Worm (Caenorhabditis elegans) whole organism, early embryonic: Measurements from ENCODE around the gene twk-25.

Source experiments
- B0310.2 ChIP-seq: sonication (generic microtip); optimal IDR thresholded peaks from 2 replicates; lab custom pipeline; 2016; ENCODE audit warnings: mild to moderate bottlenecking, missing genetic modification characterization, missing compliant biosample characterization
- F13C5.2 ChIP-seq: sonication (generic microtip); optimal IDR thresholded peaks from 2 replicates; lab custom pipeline; 2017; ENCODE audit warnings: mild to moderate bottlenecking, missing genetic modification characterization, inconsistent platforms, missing compliant biosample characterization
- aly-1 ChIP-seq: sonication (generic microtip); optimal IDR thresholded peaks from 2 replicates; lab custom pipeline; 2016; ENCODE audit warnings: missing genetic modification characterization, missing compliant biosample characterization
- ama-1 ChIP-seq: fragments of 150-350 bp; optimal IDR thresholded peaks from 2 replicates; lab custom pipeline; 2014
- ceh-13 ChIP-seq: fragments of 200-800 bp; sonication (Bioruptor generic); optimal IDR thresholded peaks from 2 replicates; lab custom pipeline; 2018; ENCODE audit warnings: mild to moderate bottlenecking, missing genetic modification characterization, missing compliant biosample characterization
- ceh-36 ChIP-seq: sonication (generic microtip); optimal IDR thresholded peaks from 2 replicates; lab custom pipeline; 2016; ENCODE audit warnings: missing genetic modification characterization, inconsistent platforms, missing compliant biosample characterization
- ets-7 ChIP-seq: sonication (generic microtip); optimal IDR thresholded peaks from 2 replicates; lab custom pipeline; 2016; ENCODE audit warnings: missing genotype, missing genetic modification characterization, missing compliant biosample characterization
- flt-1 ChIP-seq: fragments of 200-800 bp; sonication (Bioruptor generic); IDR thresholded peaks from 2 replicates; pipeline ENCODE4 v1.3.6; 2022; ENCODE audit warnings: missing genetic modification characterization, missing compliant biosample characterization
- hmbx-1 ChIP-seq: sonication (generic microtip); optimal IDR thresholded peaks from 2 replicates; lab custom pipeline; 2016; ENCODE audit warnings: mild to moderate bottlenecking, missing genetic modification characterization, missing compliant biosample characterization
- hmg-4 ChIP-seq: fragments of 200-800 bp; sonication (Bioruptor generic); optimal IDR thresholded peaks from 2 replicates; lab custom pipeline; 2018; ENCODE audit warnings: mild to moderate bottlenecking, missing genetic modification characterization, missing compliant biosample characterization
- hnd-1 ChIP-seq: sonication (generic microtip); optimal IDR thresholded peaks from 2 replicates; lab custom pipeline; 2016; ENCODE audit warnings: missing genetic modification characterization, missing compliant biosample characterization
- pes-1 ChIP-seq: fragments of 200-800 bp; sonication (Bioruptor generic); IDR thresholded peaks from 2 replicates; pipeline ENCODE4 v1.3.6; 2022; ENCODE audit warnings: missing genetic modification reagents, missing genetic modification characterization, missing compliant biosample characterization
- scrt-1 ChIP-seq: fragments of 200-800 bp; sonication (Bioruptor generic); IDR thresholded peaks from 2 replicates; pipeline ENCODE4 v1.3.6; 2022; ENCODE audit warnings: missing genetic modification characterization, missing compliant biosample characterization
- sea-1 ChIP-seq: fragments of 200-800 bp; sonication (Bioruptor generic); conservative IDR thresholded peaks from 2 replicates; pipeline ENCODE4 v1.3.6; 2022; ENCODE audit warnings: missing genetic modification characterization, missing compliant biosample characterization
- tbx-11 ChIP-seq: fragments of 200-800 bp; sonication (Bioruptor generic); IDR thresholded peaks from 2 replicates; pipeline ENCODE4 v1.3.6; 2022; ENCODE audit warnings: missing genetic modification characterization, missing compliant biosample characterization
- tbx-37 ChIP-seq: fragments of 200-800 bp; sonication (Bioruptor generic); conservative IDR thresholded peaks from 2 replicates; pipeline ENCODE4 v1.3.6; 2022; ENCODE audit warnings: missing genetic modification reagents, missing genetic modification characterization, missing compliant biosample characterization
- tra-4 ChIP-seq: sonication (generic microtip); optimal IDR thresholded peaks from 2 replicates; lab custom pipeline; 2017; ENCODE audit warnings: missing genetic modification characterization, missing compliant biosample characterization

twk-25 gene

DNA sequence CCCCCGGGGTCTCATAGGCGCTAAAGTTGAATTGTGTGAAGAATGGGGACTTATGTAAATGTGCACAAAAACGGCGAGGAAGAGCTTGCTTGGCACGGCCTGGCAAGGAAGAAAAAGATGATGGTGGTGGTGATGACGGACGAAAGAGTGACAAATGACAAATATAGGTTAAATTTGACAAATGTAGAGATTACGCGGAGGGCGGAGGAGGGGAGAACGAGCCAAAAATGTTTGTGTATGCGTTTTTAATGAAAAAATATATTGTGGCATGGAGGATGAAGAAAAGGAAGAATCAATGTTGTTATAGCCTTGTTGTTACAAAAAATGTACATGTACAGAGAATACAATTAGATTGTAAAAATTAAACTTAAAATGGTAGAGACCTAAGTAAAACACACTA lies 17.7 kb upstream of the twk-25 start:
- no peak for TF ChIP-seq F13C5.2 (tag; lab: Kevin White, UChicago)
- no peak for TF ChIP-seq scrt-1 (GFP tag; lab: Robert Waterston, UW)
- TF ChIP-seq hmg-4 (GFP tag; lab: Kevin White, UChicago): no peak
- TF ChIP-seq hnd-1 (tag; lab: Kevin White, UChicago): no peak
- TF ChIP-seq ama-1: no peak
- TF ChIP-seq aly-1 (tag; lab: Kevin White, UChicago): no peak
- no peak for TF ChIP-seq pes-1
- TF ChIP-seq flt-1 (GFP tag; lab: Robert Waterston, UW): no peak
- TF ChIP-seq hmbx-1 (tag; lab: Kevin White, UChicago): no peak
- TF ChIP-seq ceh-36 (tag; lab: Kevin White, UChicago): no peak
- no peak for TF ChIP-seq ceh-13 (GFP tag; lab: Kevin White, UChicago)
- TF ChIP-seq ets-7 (tag; lab: Kevin White, UChicago): no peak
- no peak for TF ChIP-seq tbx-37 (GFP tag; lab: Robert Waterston, UW)
- TF ChIP-seq sea-1: no peak
- no peak for TF ChIP-seq B0310.2 (tag; lab: Kevin White, UChicago)
- TF ChIP-seq tra-4 (tag; lab: Kevin White, UChicago): no peak
- TF ChIP-seq tbx-11 (GFP tag; lab: Robert Waterston, UW): no peak

DNA sequence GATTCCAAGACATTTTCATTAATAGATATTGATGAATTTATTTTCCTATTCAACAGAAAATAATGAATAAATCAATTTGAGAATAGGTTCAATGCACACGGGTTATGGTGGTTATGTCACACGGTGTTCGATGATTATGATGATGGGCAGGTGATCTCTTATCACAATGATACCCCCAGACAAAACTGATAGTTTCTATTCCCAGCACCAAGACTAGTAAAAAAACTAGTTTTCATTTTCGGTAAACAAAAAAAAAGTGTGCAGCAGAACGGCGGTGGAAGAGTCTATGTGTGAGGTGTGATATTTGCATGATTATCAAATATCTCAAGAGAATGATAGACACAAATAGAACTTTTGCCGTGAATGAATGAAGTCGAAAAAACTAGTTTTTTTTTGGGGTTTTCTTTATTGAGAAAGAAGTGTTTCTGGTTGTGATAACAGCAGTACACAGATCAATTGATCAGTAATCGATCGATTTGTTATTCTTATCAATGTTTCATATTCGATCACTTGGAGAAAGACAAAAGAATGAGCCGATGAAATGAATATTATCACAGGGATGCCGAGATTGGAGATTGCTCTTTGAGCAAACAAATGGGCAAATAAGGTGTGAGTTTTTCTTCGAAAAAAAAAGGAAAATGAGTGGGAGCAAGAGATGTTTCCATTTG lies 16.5 kb upstream of the twk-25 start:
- TF ChIP-seq hmg-4 (GFP tag; lab: Kevin White, UChicago) (no peak), sea-1 (no peak), scrt-1 (GFP tag; lab: Robert Waterston, UW) (no peak), B0310.2 (tag; lab: Kevin White, UChicago) (no peak), flt-1 (GFP tag; lab: Robert Waterston, UW) (no peak), pes-1 (no peak), tra-4 (tag; lab: Kevin White, UChicago) (no peak), ama-1 (no peak), ceh-36 (tag; lab: Kevin White, UChicago) (no peak), aly-1 (tag; lab: Kevin White, UChicago) (no peak), ets-7 (tag; lab: Kevin White, UChicago) (no peak), tbx-37 (GFP tag; lab: Robert Waterston, UW) (no peak), tbx-11 (GFP tag; lab: Robert Waterston, UW) (no peak), F13C5.2 (tag; lab: Kevin White, UChicago) (no peak), ceh-13 (GFP tag; lab: Kevin White, UChicago) (no peak), hmbx-1 (tag; lab: Kevin White, UChicago) (no peak), hnd-1 (tag; lab: Kevin White, UChicago) (no peak)

DNA sequence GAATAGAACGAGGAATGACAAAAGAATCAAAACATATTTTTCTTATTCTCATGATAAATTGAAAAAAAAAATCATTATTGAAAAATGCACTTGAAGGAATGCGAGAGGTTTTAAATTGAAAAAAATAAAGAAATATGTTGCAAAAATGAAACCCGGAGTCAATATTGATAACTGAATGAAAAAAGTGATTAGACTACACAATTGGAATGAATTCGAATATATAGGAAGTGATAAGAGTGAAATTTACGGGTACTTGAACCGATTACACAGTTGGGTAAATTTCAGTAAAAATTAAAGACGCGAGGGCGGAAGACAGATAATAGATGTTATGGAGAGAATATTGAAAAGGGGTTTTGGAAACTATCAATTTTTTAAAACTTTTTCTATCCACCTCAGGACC lies 15.4 kb upstream of the twk-25 start:
- TF ChIP-seq hmg-4 (GFP tag; lab: Kevin White, UChicago) (no peak), tbx-37 (GFP tag; lab: Robert Waterston, UW) (no peak)

DNA sequence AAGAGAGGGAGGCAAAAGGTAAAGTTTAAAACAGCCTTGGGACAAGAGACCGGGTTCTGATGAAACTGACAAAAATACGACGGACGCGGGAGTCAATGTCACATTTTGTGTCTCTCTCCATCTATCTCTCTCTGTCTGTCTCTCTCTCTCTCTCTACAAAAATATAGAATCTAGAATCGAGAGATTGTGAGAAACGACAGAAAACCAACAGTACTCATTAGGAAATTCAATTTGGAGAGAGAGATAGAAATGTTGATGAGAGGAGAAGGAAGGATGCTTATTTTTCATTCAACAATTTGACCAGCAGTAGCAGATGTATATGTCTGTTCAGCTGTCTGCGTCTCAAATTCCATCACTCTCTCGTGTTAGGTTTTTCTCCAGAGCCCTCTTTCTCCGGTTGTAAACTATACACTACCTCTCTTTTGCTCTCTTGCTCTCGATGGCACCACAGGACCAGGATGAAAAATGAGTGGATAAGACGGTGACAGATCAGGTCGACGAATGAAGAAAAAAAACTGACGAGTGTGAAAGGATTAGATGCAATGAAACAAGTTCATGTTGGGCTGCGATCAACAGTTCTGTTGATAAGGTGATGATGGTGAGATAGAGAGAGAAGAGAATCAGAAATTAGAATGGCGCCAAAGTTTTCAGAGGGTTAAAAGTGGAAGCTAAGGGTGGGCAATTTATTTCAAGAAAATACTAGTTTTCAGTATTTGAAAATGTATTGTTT lies 14.7 kb upstream of the twk-25 start:
- TF ChIP-seq pes-1: no peak
- TF ChIP-seq ceh-36 (tag; lab: Kevin White, UChicago): no peak
- TF ChIP-seq hmg-4 (GFP tag; lab: Kevin White, UChicago): no peak
- TF ChIP-seq flt-1 (GFP tag; lab: Robert Waterston, UW): no peak
- no peak for TF ChIP-seq tra-4 (tag; lab: Kevin White, UChicago)
- no peak for TF ChIP-seq aly-1 (tag; lab: Kevin White, UChicago)
- TF ChIP-seq tbx-11 (GFP tag; lab: Robert Waterston, UW): no peak
- TF ChIP-seq B0310.2 (tag; lab: Kevin White, UChicago): no peak
- no peak for TF ChIP-seq tbx-37 (GFP tag; lab: Robert Waterston, UW)
- TF ChIP-seq sea-1: no peak
- TF ChIP-seq F13C5.2 (tag; lab: Kevin White, UChicago): no peak
- no peak for TF ChIP-seq hnd-1 (tag; lab: Kevin White, UChicago)
- TF ChIP-seq ceh-13 (GFP tag; lab: Kevin White, UChicago): no peak
- TF ChIP-seq scrt-1 (GFP tag; lab: Robert Waterston, UW): no peak
- TF ChIP-seq ets-7 (tag; lab: Kevin White, UChicago): no peak

DNA sequence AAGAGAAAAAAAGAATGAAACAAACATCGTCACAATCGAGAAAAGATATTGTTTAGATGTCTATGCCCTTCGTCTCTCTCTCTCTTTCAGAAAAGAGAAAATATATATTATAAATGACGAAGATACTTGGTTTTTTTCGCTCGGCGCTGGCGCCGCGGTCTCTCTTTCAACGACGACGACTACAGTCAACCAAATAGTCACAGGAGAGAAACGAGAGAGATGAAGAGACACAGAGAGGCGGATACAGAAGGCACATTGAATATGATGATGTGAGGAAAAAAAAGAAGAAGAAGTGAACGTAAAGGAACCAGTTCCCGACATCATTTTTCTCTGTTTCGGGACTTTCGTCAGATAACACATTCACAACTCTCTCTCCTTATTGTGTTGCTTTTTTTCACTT lies 13.1 kb upstream of the twk-25 start:
- TF ChIP-seq flt-1 (GFP tag; lab: Robert Waterston, UW) (no peak), tra-4 (tag; lab: Kevin White, UChicago) (no peak), hmbx-1 (tag; lab: Kevin White, UChicago) (no peak), pes-1 (no peak), ceh-36 (tag; lab: Kevin White, UChicago) (no peak)

DNA sequence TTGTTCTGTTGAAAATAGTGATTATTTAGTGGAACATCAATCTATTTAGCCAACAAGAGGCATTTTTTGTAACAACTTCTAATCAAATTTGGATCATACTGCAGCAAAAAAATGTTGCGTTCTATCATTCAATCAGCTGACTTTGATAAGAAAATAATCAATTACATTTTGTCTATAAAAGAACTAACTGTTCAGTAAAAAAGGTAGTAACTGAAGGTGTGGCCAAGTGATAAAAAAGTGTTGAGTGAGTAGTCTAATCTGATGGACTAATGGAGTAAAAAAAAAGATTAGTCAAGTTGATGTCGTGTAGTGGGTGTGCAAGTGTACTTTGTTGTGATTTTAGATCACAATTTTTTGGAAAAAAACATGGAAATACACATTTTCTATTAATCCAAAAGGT lies 12.2 kb upstream of the twk-25 start:
- TF ChIP-seq tra-4 (tag; lab: Kevin White, UChicago) (no peak), ceh-13 (GFP tag; lab: Kevin White, UChicago) (no peak), hmbx-1 (tag; lab: Kevin White, UChicago) (no peak), flt-1 (GFP tag; lab: Robert Waterston, UW) (no peak), ets-7 (tag; lab: Kevin White, UChicago) (no peak), ceh-36 (tag; lab: Kevin White, UChicago) (no peak), sea-1 (no peak), tbx-37 (GFP tag; lab: Robert Waterston, UW) (no peak), tbx-11 (GFP tag; lab: Robert Waterston, UW) (no peak), ama-1 (no peak), scrt-1 (GFP tag; lab: Robert Waterston, UW) (no peak), hmg-4 (GFP tag; lab: Kevin White, UChicago) (no peak), F13C5.2 (tag; lab: Kevin White, UChicago) (no peak), aly-1 (tag; lab: Kevin White, UChicago) (no peak), B0310.2 (tag; lab: Kevin White, UChicago) (no peak)
